Fruit fly (Drosophila melanogaster): ENCODE data around the gene CG12112.

The CG12112 gene

DNA sequence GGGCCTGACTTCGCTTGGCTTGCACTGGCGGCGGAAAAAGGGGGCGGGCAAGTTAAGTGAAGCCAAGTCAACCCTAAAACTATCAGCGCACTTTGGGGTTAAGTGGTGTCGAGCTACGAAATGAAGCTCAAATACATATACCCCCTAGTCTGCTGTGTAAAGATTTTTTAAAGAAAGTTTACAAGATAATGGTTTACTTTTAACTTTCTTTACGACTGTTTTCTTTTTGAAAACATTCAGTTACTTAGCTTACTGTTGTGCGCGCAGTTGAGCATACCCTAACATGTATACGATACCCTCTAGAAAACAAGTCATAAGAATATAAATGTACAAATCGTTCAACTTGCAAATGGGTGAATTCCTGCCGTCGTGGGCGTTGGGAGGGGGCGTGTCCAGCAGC, 17.3 kb downstream of the CG12112 start:
- TF ChIP-seq EcR (GFP tag; optimal IDR thresholded peaks at IDR 0.05) (no peak), CG10348 (GFP tag; IDR thresholded peaks at IDR 0.05) (no peak), CG8159 (tag; optimal IDR thresholded peaks at IDR 0.05) (peak; percentile 11), CG17806 (tag; optimal IDR thresholded peaks at IDR 0.05) (peak; percentile 11), CG12605 (GFP tag; IDR thresholded peaks at IDR 0.05) (no peak), gl (tag; optimal IDR thresholded peaks at IDR 0.05) (no peak), CG9948 (tag; optimal IDR thresholded peaks at IDR 0.05) (peak; percentile 8), CG15710 (tag; optimal IDR thresholded peaks at IDR 0.05) (no peak)

DNA sequence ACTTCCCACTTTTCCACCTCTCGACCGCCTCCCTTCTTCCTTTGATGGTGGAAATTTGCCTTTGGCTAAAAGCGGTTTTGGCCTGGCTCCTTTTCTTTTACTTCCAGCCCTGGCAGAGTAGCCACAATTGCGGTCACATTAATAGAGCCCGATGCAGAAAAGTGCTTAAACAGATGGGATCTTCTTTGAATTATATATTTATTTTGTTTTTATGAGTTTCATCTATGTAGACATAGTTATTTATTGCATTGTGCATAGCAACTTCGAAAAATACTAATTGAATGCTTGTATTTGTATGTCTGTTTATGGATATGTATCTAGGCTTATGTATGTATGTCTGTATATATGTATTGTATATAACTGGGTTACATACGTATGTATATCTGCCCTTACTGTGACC, 18.0 kb downstream of the CG12112 start:
- TF ChIP-seq Pif1B (GFP tag; optimal IDR thresholded peaks at IDR 0.05), result peak; percentile 9
- TF ChIP-seq Pif1A (GFP tag; optimal IDR thresholded peaks at IDR 0.05), result peak; percentile 37
- TF ChIP-seq CG9948 (tag; optimal IDR thresholded peaks at IDR 0.05), result peak; percentile 45
- no peak for TF ChIP-seq D1 (tag; optimal IDR thresholded peaks at IDR 0.05)
- peak; percentile 56; the same call in 1 of the 3 replicates for TF ChIP-seq fd96Ca (GFP tag; IDR thresholded peaks at IDR 0.05)
- no peak for TF ChIP-seq CG10348 (GFP tag; IDR thresholded peaks at IDR 0.05)
- TF ChIP-seq CG32121 (GFP tag; IDR thresholded peaks at IDR 0.05), result no peak
- TF ChIP-seq rn (GFP tag; IDR thresholded peaks at IDR 0.05), result no peak
- 0 out of 2 replicates have a peak, but pooled peaks have one; percentile 22 for TF ChIP-seq Ets98B (GFP tag; IDR thresholded peaks at IDR 0.05)
- no peak for TF ChIP-seq CG12605 (GFP tag; IDR thresholded peaks at IDR 0.05)
- peak; percentile 26 for TF ChIP-seq CG8301 (tag; optimal IDR thresholded peaks at IDR 0.05)
- TF ChIP-seq CG34367 (tag; optimal IDR thresholded peaks at IDR 0.05), result peak; percentile 48
- TF ChIP-seq EcR (GFP tag; optimal IDR thresholded peaks at IDR 0.05), result no peak
- TF ChIP-seq CG13204 (GFP tag; optimal IDR thresholded peaks at IDR 0.05), result no peak
- no peak for TF ChIP-seq gl (tag; optimal IDR thresholded peaks at IDR 0.05)
- TF ChIP-seq CG4496 (GFP tag; IDR thresholded peaks at IDR 0.05), result peak; percentile 49; the same call in 2 of the 3 replicates
- peak; percentile 47 for TF ChIP-seq CG14655 (GFP tag; optimal IDR thresholded peaks at IDR 0.05)
- peak; percentile 67 for TF ChIP-seq CG8159 (tag; optimal IDR thresholded peaks at IDR 0.05)
- TF ChIP-seq CG15710 (tag; optimal IDR thresholded peaks at IDR 0.05), result peak; percentile 60
- peak; percentile 49 for TF ChIP-seq CG17806 (tag; optimal IDR thresholded peaks at IDR 0.05)
- TF ChIP-seq Snoo (tag; optimal IDR thresholded peaks at IDR 0.05), result peak; percentile 18

DNA sequence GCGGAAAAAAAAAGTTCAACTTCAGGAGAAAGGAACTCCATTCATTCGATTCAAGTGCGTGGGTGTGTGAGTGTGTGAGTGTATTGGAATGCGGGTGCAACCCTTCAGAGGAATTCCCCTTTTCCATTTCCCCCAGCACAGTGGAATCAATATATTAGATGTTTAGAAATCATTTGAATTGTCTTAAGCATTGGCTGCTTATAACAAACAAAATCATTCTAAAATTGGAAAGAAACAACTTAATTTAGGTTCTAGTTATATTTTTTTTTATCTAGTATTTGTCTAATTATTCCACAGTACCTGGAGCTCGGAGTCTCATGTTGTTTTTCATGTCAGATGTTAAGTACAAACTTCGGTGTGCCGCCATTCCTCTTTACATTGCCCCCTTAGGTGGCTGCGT, 21.0 kb downstream of the CG12112 start:
- TF ChIP-seq CG17806 (tag; optimal IDR thresholded peaks at IDR 0.05) (peak; percentile 31), D1 (tag; optimal IDR thresholded peaks at IDR 0.05) (no peak), CG8159 (tag; optimal IDR thresholded peaks at IDR 0.05) (peak; percentile 51), CG12605 (GFP tag; IDR thresholded peaks at IDR 0.05) (no peak), CG14655 (GFP tag; optimal IDR thresholded peaks at IDR 0.05) (peak; percentile 40), Ets98B (GFP tag; IDR thresholded peaks at IDR 0.05) (peak; percentile 60), CG15710 (tag; optimal IDR thresholded peaks at IDR 0.05) (peak; percentile 51), CG9948 (tag; optimal IDR thresholded peaks at IDR 0.05) (peak; percentile 40), CG34367 (tag; optimal IDR thresholded peaks at IDR 0.05) (peak; percentile 11), rn (GFP tag; IDR thresholded peaks at IDR 0.05) (no peak), CG8301 (tag; optimal IDR thresholded peaks at IDR 0.05) (peak; percentile 21), CG10348 (GFP tag; IDR thresholded peaks at IDR 0.05) (no peak), EcR (GFP tag; optimal IDR thresholded peaks at IDR 0.05) (no peak), CG32121 (GFP tag; IDR thresholded peaks at IDR 0.05) (peak; percentile 57), Pif1B (GFP tag; optimal IDR thresholded peaks at IDR 0.05) (no peak), CG4496 (GFP tag; IDR thresholded peaks at IDR 0.05) (peak; percentile 50; the same call in 1 of the 3 replicates), gl (tag; optimal IDR thresholded peaks at IDR 0.05) (no peak)

DNA sequence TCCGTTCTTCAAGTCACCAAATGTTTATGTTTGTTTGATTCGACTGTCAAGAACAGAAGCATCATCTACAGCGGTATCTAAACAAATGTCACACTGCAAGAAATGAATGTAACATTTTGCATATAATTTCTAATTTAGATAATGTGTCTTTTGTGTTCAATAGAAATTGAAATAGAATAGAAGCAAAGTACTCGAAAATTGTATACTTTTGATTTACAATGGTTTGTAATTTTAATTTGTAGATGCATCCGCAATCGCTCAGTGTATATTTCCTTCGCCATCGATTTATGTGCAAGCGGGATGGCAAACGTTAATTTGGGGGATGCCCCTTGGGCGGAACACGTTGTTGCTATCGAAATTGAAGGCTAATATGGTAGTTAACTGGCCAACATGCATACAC, 21.8 kb downstream of the CG12112 start:
- TF ChIP-seq CG13204 (GFP tag; optimal IDR thresholded peaks at IDR 0.05) (no peak), CG8159 (tag; optimal IDR thresholded peaks at IDR 0.05) (peak; percentile 26), CG32121 (GFP tag; IDR thresholded peaks at IDR 0.05) (peak; percentile 24; the same call in 1 of the 2 replicates), CG8301 (tag; optimal IDR thresholded peaks at IDR 0.05) (peak; percentile 12), CG15710 (tag; optimal IDR thresholded peaks at IDR 0.05) (no peak), CG14655 (GFP tag; optimal IDR thresholded peaks at IDR 0.05) (peak; percentile 4), Pif1A (GFP tag; optimal IDR thresholded peaks at IDR 0.05) (no peak), D1 (tag; optimal IDR thresholded peaks at IDR 0.05) (no peak), gl (tag; optimal IDR thresholded peaks at IDR 0.05) (no peak), CG10348 (GFP tag; IDR thresholded peaks at IDR 0.05) (no peak), Snoo (tag; optimal IDR thresholded peaks at IDR 0.05) (peak; percentile 7), CG4496 (GFP tag; IDR thresholded peaks at IDR 0.05) (peak; percentile 50; the same call in 1 of the 3 replicates)

DNA sequence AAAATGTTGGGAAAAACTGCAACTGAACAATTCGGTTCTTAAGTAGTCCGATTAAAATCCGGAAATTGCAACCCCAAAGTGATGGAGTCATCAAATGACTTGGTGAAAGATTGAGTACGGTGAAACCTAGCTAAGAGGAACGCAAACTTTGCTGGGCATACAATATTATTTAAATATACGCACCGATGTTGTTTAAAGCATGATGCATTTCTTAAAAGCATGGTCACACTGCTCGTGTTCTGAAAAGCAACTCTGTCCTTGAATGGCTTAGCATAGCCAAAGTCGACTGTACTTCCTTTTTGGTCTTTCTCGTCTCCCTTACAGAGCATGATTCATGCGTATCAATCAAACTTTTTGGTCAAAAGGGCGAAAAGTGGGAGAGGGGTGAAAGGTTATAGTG, 23.3 kb downstream of the CG12112 start:
- TF ChIP-seq fd96Ca (GFP tag; IDR thresholded peaks at IDR 0.05), result no peak
- no peak for TF ChIP-seq CG15710 (tag; optimal IDR thresholded peaks at IDR 0.05)
- TF ChIP-seq CG13204 (GFP tag; optimal IDR thresholded peaks at IDR 0.05), result no peak
- no peak for TF ChIP-seq CG12605 (GFP tag; IDR thresholded peaks at IDR 0.05)
- no peak for TF ChIP-seq CG14655 (GFP tag; optimal IDR thresholded peaks at IDR 0.05)
- TF ChIP-seq CG8301 (tag; optimal IDR thresholded peaks at IDR 0.05), result no peak
- TF ChIP-seq CG10348 (GFP tag; IDR thresholded peaks at IDR 0.05), result no peak
- TF ChIP-seq gl (tag; optimal IDR thresholded peaks at IDR 0.05), result no peak
- no peak for TF ChIP-seq CG4496 (GFP tag; IDR thresholded peaks at IDR 0.05)
- TF ChIP-seq Snoo (tag; optimal IDR thresholded peaks at IDR 0.05), result no peak
- no peak for TF ChIP-seq CG32121 (GFP tag; IDR thresholded peaks at IDR 0.05)
- no peak for TF ChIP-seq Pif1A (GFP tag; optimal IDR thresholded peaks at IDR 0.05)
- no peak for TF ChIP-seq CG9948 (tag; optimal IDR thresholded peaks at IDR 0.05)
- no peak for TF ChIP-seq EcR (GFP tag; optimal IDR thresholded peaks at IDR 0.05)
- no peak for TF ChIP-seq Pif1B (GFP tag; optimal IDR thresholded peaks at IDR 0.05)
- TF ChIP-seq CG34367 (tag; optimal IDR thresholded peaks at IDR 0.05), result no peak
- no peak for TF ChIP-seq Ets98B (GFP tag; IDR thresholded peaks at IDR 0.05)
- TF ChIP-seq D1 (tag; optimal IDR thresholded peaks at IDR 0.05), result no peak

DNA sequence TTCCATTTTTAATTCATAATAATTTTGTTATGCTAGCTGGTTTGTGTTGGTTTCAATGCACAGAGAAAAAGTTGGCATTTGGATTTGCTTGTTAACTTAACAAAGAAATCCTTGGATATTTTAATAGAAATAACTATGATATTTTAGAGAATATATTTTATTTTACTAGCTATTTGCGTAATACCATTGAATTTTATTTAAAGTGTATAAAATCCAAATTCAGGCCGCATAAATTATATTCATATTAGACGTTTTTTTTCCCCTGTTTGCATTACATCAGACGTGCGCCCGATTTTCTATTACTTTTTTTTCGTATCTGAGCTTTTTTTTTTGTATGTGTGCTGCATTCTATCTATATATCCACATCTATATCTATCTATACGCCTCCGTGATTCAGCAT, 25.3 kb downstream of the CG12112 start:
- TF ChIP-seq CG14655 (GFP tag; optimal IDR thresholded peaks at IDR 0.05) (no peak), CG10348 (GFP tag; IDR thresholded peaks at IDR 0.05) (no peak), Snoo (tag; optimal IDR thresholded peaks at IDR 0.05) (no peak), Ets98B (GFP tag; IDR thresholded peaks at IDR 0.05) (peak; percentile 42; the same call in 1 of the 2 replicates), CG34367 (tag; optimal IDR thresholded peaks at IDR 0.05) (no peak), CG8159 (tag; optimal IDR thresholded peaks at IDR 0.05) (no peak), CG9948 (tag; optimal IDR thresholded peaks at IDR 0.05) (no peak), CG32121 (GFP tag; IDR thresholded peaks at IDR 0.05) (peak; percentile 61; the same call in 1 of the 2 replicates), CG12605 (GFP tag; IDR thresholded peaks at IDR 0.05) (peak; percentile 9; the same call in 1 of the 2 replicates), fd96Ca (GFP tag; IDR thresholded peaks at IDR 0.05) (no peak), Pif1A (GFP tag; optimal IDR thresholded peaks at IDR 0.05) (no peak)

All from whole organism, pupa.